Worm (Caenorhabditis elegans): ENCODE data around the gene F18C5.9.

F18C5.9 gene

DNA sequence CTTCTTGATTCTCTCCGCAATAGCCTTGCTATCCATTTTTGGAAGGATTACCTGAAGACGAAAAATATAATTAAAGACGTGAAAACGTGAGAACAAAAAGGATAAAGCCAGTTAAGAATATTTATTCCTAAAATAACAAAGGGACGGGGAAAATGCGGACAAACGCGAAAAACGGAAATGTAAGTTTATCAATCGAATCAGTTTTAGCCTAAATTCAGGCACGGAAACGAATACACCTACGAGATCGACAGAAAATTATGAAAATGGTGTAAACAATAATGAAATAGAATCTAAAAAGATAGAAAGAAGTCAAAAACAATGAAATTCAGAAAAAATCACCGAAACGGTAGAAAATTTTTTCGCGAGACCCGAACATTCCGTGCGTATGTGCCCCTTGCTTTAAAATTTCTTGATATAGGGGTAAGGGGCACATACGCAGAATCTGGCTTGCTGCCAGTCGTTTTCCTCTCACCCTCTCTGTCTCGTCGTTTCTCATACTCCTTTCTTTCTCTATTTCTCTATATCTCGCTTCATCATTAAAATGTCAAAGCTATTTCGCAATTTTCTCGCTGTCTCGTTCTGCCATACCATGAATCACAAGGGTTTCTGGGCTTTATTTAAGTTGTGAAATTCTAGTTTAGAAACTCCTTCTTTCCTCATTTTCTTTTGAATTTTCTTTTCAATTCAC is 21.8 kb downstream of the F18C5.9 start, which contains the start of gene icd-1 (continued):
- TF ChIP-seq rpc-1 (optimal IDR thresholded peaks at IDR 0.05), result peak; percentile 13
- TF ChIP-seq rpc-1 (tag; optimal IDR thresholded peaks at IDR 0.05), result no peak
- TF ChIP-seq dpff-1 (tag; optimal IDR thresholded peaks at IDR 0.05), result no peak
- peak; percentile 91 for TF ChIP-seq athp-1 (tag; optimal IDR thresholded peaks at IDR 0.05)
- TF ChIP-seq rcor-1 (GFP tag; IDR thresholded peaks at IDR 0.05), result peak; percentile 93
- no peak for TF ChIP-seq T26A5.8 (tag; optimal IDR thresholded peaks at IDR 0.05)
- TF ChIP-seq lin-26 (GFP tag; IDR thresholded peaks at IDR 0.05), result peak; percentile 45; the same call in 1 of the 2 replicates
- TF ChIP-seq attf-5 (GFP tag; optimal IDR thresholded peaks at IDR 0.05), result peak; percentile 97
- peak; percentile 64 for TF ChIP-seq xnd-1 (tag; optimal IDR thresholded peaks at IDR 0.05)
- no peak for TF ChIP-seq let-526 (GFP tag; IDR thresholded peaks at IDR 0.05)
- no peak for TF ChIP-seq hlh-12 (tag; optimal IDR thresholded peaks at IDR 0.05)
- no peak for TF ChIP-seq fkh-3 (tag; optimal IDR thresholded peaks at IDR 0.05)
- peak; percentile 88 for TF ChIP-seq ztf-26 (tag; optimal IDR thresholded peaks at IDR 0.05)
- peak; percentile 89 for TF ChIP-seq snpc-1.3 (tag; optimal IDR thresholded peaks at IDR 0.05; ENCODE audit: insufficient read depth)
- TF ChIP-seq Y56A3A.18 (GFP tag; IDR thresholded peaks at IDR 0.05), result 0 out of 2 replicates have a peak, but pooled peaks have one; percentile 19
- TF ChIP-seq ztf-22 (GFP tag; optimal IDR thresholded peaks at IDR 0.05), result peak; percentile 37
- peak; percentile 64 for TF ChIP-seq efl-1 (GFP tag; optimal IDR thresholded peaks at IDR 0.05)
- TF ChIP-seq tlf-1 (GFP tag; optimal IDR thresholded peaks at IDR 0.05), result peak; percentile 94
- TF ChIP-seq B0035.1 (tag; optimal IDR thresholded peaks at IDR 0.05), result no peak
- TF ChIP-seq zfh-2 (GFP tag; conservative IDR thresholded peaks at IDR 0.05), result peak; percentile 84
- TF ChIP-seq snpc-3.4 (tag; optimal IDR thresholded peaks at IDR 0.05), result peak; percentile 96
- TF ChIP-seq Y79H2A.3 (GFP tag; conservative IDR thresholded peaks at IDR 0.05), result no peak; the same call in 1 of the 2 replicates
- no peak for TF ChIP-seq bed-2 (GFP tag; IDR thresholded peaks at IDR 0.05)
- TF ChIP-seq hmg-20 (GFP tag; IDR thresholded peaks at IDR 0.05), result 0 out of 2 replicates have a peak, but pooled peaks have one; percentile 55
- peak; percentile 82 for TF ChIP-seq atf-7 (tag; optimal IDR thresholded peaks at IDR 0.05)
- TF ChIP-seq pbrm-1 (GFP tag; IDR thresholded peaks at IDR 0.05), result peak; percentile 97
- peak; percentile 86 for TF ChIP-seq ZK185.1 (tag; optimal IDR thresholded peaks at IDR 0.05; ENCODE audit: poor library complexity, severe bottlenecking)
- no peak for TF ChIP-seq pha-4 (tag; optimal IDR thresholded peaks at IDR 0.05)
- peak; percentile 89 for TF ChIP-seq B0336.3 (GFP tag; IDR thresholded peaks at IDR 0.05)
- peak; percentile 85 for TF ChIP-seq Y67H2A.10 (GFP tag; conservative IDR thresholded peaks at IDR 0.05)
- peak; percentile 86 for TF ChIP-seq ceh-100 (GFP tag; IDR thresholded peaks at IDR 0.05)
- TF ChIP-seq ceh-40 (GFP tag; IDR thresholded peaks at IDR 0.05), result no peak
- TF ChIP-seq repo-1 (tag; optimal IDR thresholded peaks at IDR 0.05), result peak; percentile 87
- TF ChIP-seq C06A6.2 (GFP tag; conservative IDR thresholded peaks at IDR 0.05), result peak; percentile 84
- TF ChIP-seq sptf-2 (GFP tag; optimal IDR thresholded peaks at IDR 0.05), result no peak
- peak; percentile 90 for TF ChIP-seq lin-54 (GFP tag; optimal IDR thresholded peaks at IDR 0.05)
- no peak for TF ChIP-seq ets-4 (GFP tag; optimal IDR thresholded peaks at IDR 0.05)
- TF ChIP-seq nhr-80 (tag; optimal IDR thresholded peaks at IDR 0.05), result peak; percentile 69
- TF ChIP-seq unc-130 (GFP tag; optimal IDR thresholded peaks at IDR 0.05), result peak; percentile 88
- TF ChIP-seq hmg-1.2 (GFP tag; IDR thresholded peaks at IDR 0.05), result peak; percentile 99
- no peak for TF ChIP-seq nfya-2 (GFP tag; IDR thresholded peaks at IDR 0.05)
- peak; percentile 53 to 80 for TF ChIP-seq let-607 (tag; optimal IDR thresholded peaks at IDR 0.05)
- TF ChIP-seq B0261.1 (tag; optimal IDR thresholded peaks at IDR 0.05), result peak; percentile 20
- TF ChIP-seq rec-8 (tag; optimal IDR thresholded peaks at IDR 0.05), result peak in 1 of 2 experiments; percentile 65
- peak; percentile 72; the same call in 1 of the 2 replicates for TF ChIP-seq attf-3 (GFP tag; conservative IDR thresholded peaks at IDR 0.05)
- TF ChIP-seq C17E4.6 (GFP tag; IDR thresholded peaks at IDR 0.05), result peak; percentile 57; the same call in 1 of the 2 replicates
- TF ChIP-seq ztf-18 (tag; optimal IDR thresholded peaks at IDR 0.05), result peak; percentile 70
- peak; percentile 83 for TF ChIP-seq Y95B8A.8 (GFP tag; IDR thresholded peaks at IDR 0.05)

Measured in whole organism, young adult.